Fruit fly (Drosophila melanogaster) whole organism, embryonic: Measurements from ENCODE around the gene CG10628.

Experiments
- Atf3 ChIP-seq: fragments of 200-800 bp; sonication (Bioruptor generic); optimal IDR thresholded peaks from 3 replicates; lab custom pipeline; 2016; ENCODE audit warnings: missing biosample characterization, missing genetic modification characterization
- CG10147 ChIP-seq: fragments of 200-800 bp; sonication (Bioruptor generic); optimal IDR thresholded peaks from 2 replicates; lab custom pipeline; 2019; ENCODE audit warnings: missing biosample characterization, mild to moderate bottlenecking, missing genetic modification characterization, moderate library complexity
- CG10209 ChIP-seq: fragments of 200-800 bp; sonication (Bioruptor generic); optimal IDR thresholded peaks from 3 replicates; lab custom pipeline; 2017; ENCODE audit warnings: missing biosample characterization, mild to moderate bottlenecking, missing genetic modification characterization, missing genetic modification reagents
- CG10366 ChIP-seq: fragments of 200-800 bp; sonication (Bioruptor generic); IDR thresholded peaks from 2 replicates; pipeline ENCODE4 v1.3.6; 2022; ENCODE audit warnings: missing biosample characterization, missing genetic modification characterization
- CG10654 ChIP-seq: fragments of 200-800 bp; sonication (Bioruptor generic); optimal IDR thresholded peaks from 2 replicates; lab custom pipeline; 2016; ENCODE audit warnings: missing biosample characterization, missing genetic modification characterization
- CG10979 ChIP-seq: fragments of 200-800 bp; sonication (Bioruptor generic); optimal IDR thresholded peaks from 2 replicates; lab custom pipeline; 2018; ENCODE audit warnings: missing biosample characterization, mild to moderate bottlenecking, missing genetic modification characterization, moderate library complexity
- CG12299 ChIP-seq: fragments of 200-800 bp; sonication (Bioruptor generic); optimal IDR thresholded peaks from 2 replicates; lab custom pipeline; 2018; ENCODE audit warnings: missing biosample characterization, mild to moderate bottlenecking, missing genetic modification characterization
- CG12391 ChIP-seq: fragments of 200-800 bp; sonication (Bioruptor generic); optimal IDR thresholded peaks from 3 replicates; lab custom pipeline; 2018; ENCODE audit warnings: missing biosample characterization, mild to moderate bottlenecking, missing genetic modification characterization, moderate library complexity
- CG14710 ChIP-seq: fragments of 200-800 bp; sonication (Bioruptor generic); optimal IDR thresholded peaks from 3 replicates; lab custom pipeline; 2019; ENCODE audit warnings: missing biosample characterization, mild to moderate bottlenecking, missing genetic modification characterization, moderate library complexity
- CG14860 ChIP-seq: fragments of 200-800 bp; sonication (Bioruptor generic); IDR thresholded peaks from 3 replicates; pipeline ENCODE4 v1.3.6; 2022; ENCODE audit warnings: missing biosample characterization, missing genetic modification characterization; ENCODE audit not compliant: partially characterized antibody
- CG15269 ChIP-seq: fragments of 200-800 bp; sonication (Bioruptor generic); optimal IDR thresholded peaks from 2 replicates; lab custom pipeline; 2018; ENCODE audit warnings: missing biosample characterization, mild to moderate bottlenecking, missing genetic modification characterization, moderate library complexity
- CG15479 ChIP-seq: fragments of 200-800 bp; sonication (Bioruptor generic); optimal IDR thresholded peaks from 3 replicates; lab custom pipeline; 2019; ENCODE audit warnings: missing biosample characterization, mild to moderate bottlenecking, missing genetic modification characterization, moderate library complexity
- CG17829 ChIP-seq: fragments of 200-800 bp; optimal IDR thresholded peaks from 2 replicates; lab custom pipeline; 2019; ENCODE audit warnings: missing biosample characterization, mild to moderate bottlenecking, missing genetic modification characterization, moderate library complexity
- CG2875 ChIP-seq: fragments of 200-800 bp; sonication (Bioruptor generic); optimal IDR thresholded peaks from 2 replicates; lab custom pipeline; 2017; ENCODE audit warnings: missing biosample characterization, mild to moderate bottlenecking, missing genetic modification characterization, missing genetic modification reagents
- CG30431 ChIP-seq: fragments of 200-800 bp; sonication (Bioruptor generic); optimal IDR thresholded peaks from 2 replicates; lab custom pipeline; 2017; ENCODE audit warnings: missing biosample characterization, missing genetic modification characterization
- CG31441 ChIP-seq: fragments of 200-800 bp; sonication (Bioruptor generic); IDR thresholded peaks from 2 replicates; pipeline ENCODE4 v1.3.6; 2022; ENCODE audit warnings: missing biosample characterization, missing genetic modification characterization
- CG32767 ChIP-seq: fragments of 200-800 bp; sonication (Bioruptor generic); IDR thresholded peaks from 2 replicates; pipeline ENCODE4 v1.3.6; 2022; ENCODE audit warnings: missing biosample characterization, missing genetic modification characterization
- CG4282 ChIP-seq: fragments of 200-800 bp; sonication (Bioruptor generic); optimal IDR thresholded peaks from 2 replicates; lab custom pipeline; 2016; ENCODE audit warnings: missing biosample characterization, missing genetic modification characterization
- CG6175 ChIP-seq: fragments of 200-800 bp; sonication (Bioruptor generic); IDR thresholded peaks from 3 replicates; pipeline ENCODE4 v1.3.6; 2022; ENCODE audit warnings: missing biosample characterization, missing genetic modification characterization
- CG7271 ChIP-seq: fragments of 200-800 bp; sonication (Bioruptor generic); optimal IDR thresholded peaks from 2 replicates; lab custom pipeline; 2018; ENCODE audit warnings: missing biosample characterization, mild to moderate bottlenecking, missing genetic modification characterization, moderate library complexity
- CG7987 ChIP-seq: fragments of 200-800 bp; sonication (Bioruptor generic); optimal IDR thresholded peaks from 2 replicates; lab custom pipeline; 2018; ENCODE audit warnings: missing biosample characterization, mild to moderate bottlenecking, missing genetic modification characterization, moderate library complexity
- CHES-1-like ChIP-seq: fragments of 200-800 bp; sonication (Bioruptor generic); optimal IDR thresholded peaks from 2 replicates; lab custom pipeline; 2016; ENCODE audit warnings: missing biosample characterization, missing genetic modification characterization
- Camta ChIP-seq: fragments of 200-800 bp; sonication (Bioruptor generic); optimal IDR thresholded peaks from 2 replicates; lab custom pipeline; 2016; ENCODE audit warnings: missing biosample characterization, missing genetic modification characterization
- Dref ChIP-seq: fragments of 200-800 bp; sonication (Bioruptor generic); IDR thresholded peaks from 2 replicates; pipeline ENCODE4 v1.3.6; 2022; ENCODE audit warnings: missing biosample characterization, missing genetic modification characterization
- E2f1 ChIP-seq: fragments of 200-800 bp; sonication (Bioruptor generic); IDR thresholded peaks from 2 replicates; pipeline ENCODE4 v1.3.6; 2022; ENCODE audit warnings: missing biosample characterization, missing genetic modification characterization
- Ets65A ChIP-seq: fragments of 200-800 bp; sonication (Bioruptor generic); peaks from one replicate; lab custom pipeline; 2016; ENCODE audit warnings: missing biosample characterization, missing genetic modification characterization
- Ets97D ChIP-seq: fragments of 200-800 bp; sonication (Bioruptor generic); optimal IDR thresholded peaks from 3 replicates; lab custom pipeline; 2016; ENCODE audit warnings: missing biosample characterization, missing genetic modification characterization
- HLHmδ ChIP-seq: fragments of 200-800 bp; sonication (Bioruptor generic); optimal IDR thresholded peaks from 2 replicates; lab custom pipeline; 2018; ENCODE audit warnings: missing biosample characterization, mild to moderate bottlenecking, missing genetic modification characterization, moderate library complexity
- Hey ChIP-seq: fragments of 200-800 bp; sonication (Bioruptor generic); optimal IDR thresholded peaks from 3 replicates; lab custom pipeline; 2018; ENCODE audit warnings: missing biosample characterization, mild to moderate bottlenecking, missing genetic modification characterization
- Hr39 ChIP-seq: fragments of >200 bp; optimal IDR thresholded peaks from 2 replicates; lab custom pipeline; 2017
- Pdp1 ChIP-seq, 2 experiments: fragments of 200-800 bp; sonication (Bioruptor generic); optimal IDR thresholded peaks; 3 replicates each; lab custom pipeline; 2016; ENCODE audit warnings: missing biosample characterization in 2 of 2, missing genetic modification characterization in 2 of 2, mild to moderate bottlenecking in 1 of 2, moderate library complexity in 1 of 2
- Sox102F ChIP-seq: fragments of 200-800 bp; sonication (Bioruptor generic); optimal IDR thresholded peaks from 2 replicates; lab custom pipeline; 2018; ENCODE audit warnings: missing biosample characterization, mild to moderate bottlenecking, missing genetic modification characterization, moderate library complexity
- ab ChIP-seq: fragments of 200-800 bp; sonication (Bioruptor generic); optimal IDR thresholded peaks from 2 replicates; lab custom pipeline; 2016; ENCODE audit warnings: missing biosample characterization, missing genetic modification characterization
- dan ChIP-seq: fragments of 200-800 bp; sonication (Bioruptor generic); IDR thresholded peaks from 2 replicates; pipeline ENCODE4 v1.3.6; 2022; ENCODE audit warnings: missing biosample characterization, missing genetic modification characterization
- dimm ChIP-seq: fragments of 200-800 bp; sonication (Bioruptor generic); IDR thresholded peaks from 2 replicates; pipeline ENCODE4 v1.3.6; 2022; ENCODE audit warnings: missing biosample characterization, missing genetic modification characterization
- eve ChIP-seq, 2 experiments: fragments of >200 bp; optimal IDR thresholded peaks; 2 replicates each; lab custom pipeline; 2017; ENCODE audit warnings: missing biosample characterization in 2 of 2, missing genetic modification characterization in 2 of 2
- h ChIP-seq: fragments of >200 bp; optimal IDR thresholded peaks from 2 replicates; lab custom pipeline; 2017
- her ChIP-seq: fragments of 200-800 bp; sonication (Bioruptor generic); optimal IDR thresholded peaks from 2 replicates; lab custom pipeline; 2016; ENCODE audit warnings: missing biosample characterization, missing genetic modification characterization
- jing ChIP-seq: fragments of 200-800 bp; sonication (Bioruptor generic); optimal IDR thresholded peaks from 2 replicates; lab custom pipeline; 2018; ENCODE audit warnings: missing biosample characterization, mild to moderate bottlenecking, missing genetic modification characterization
- kah ChIP-seq: fragments of 200-800 bp; sonication (Bioruptor generic); optimal IDR thresholded peaks from 2 replicates; lab custom pipeline; 2018; ENCODE audit warnings: missing biosample characterization, mild to moderate bottlenecking, missing genetic modification characterization
- lov ChIP-seq, 2 experiments: fragments of 200-800 bp in 1 of 2; fragments of >200 bp in 1 of 2; sonication (Bioruptor generic) in 1 of 2; IDR thresholded peaks in 1 of 2; optimal IDR thresholded peaks in 1 of 2; 2 replicates in 1 of 2; 3 replicates in 1 of 2; pipeline versions ENCODE4 v1.3.6 to Lab custom; 2017 to 2022; ENCODE audit warnings: missing biosample characterization in 1 of 2, missing genetic modification characterization in 1 of 2
- pb ChIP-seq: fragments of 200-800 bp; sonication (Bioruptor generic); optimal IDR thresholded peaks from 3 replicates; lab custom pipeline; 2016; ENCODE audit warnings: missing biosample characterization, missing genetic modification characterization
- peb ChIP-seq: fragments of 200-800 bp; sonication (Bioruptor generic); IDR thresholded peaks from 2 replicates; pipeline ENCODE4 v1.3.6; 2022; ENCODE audit warnings: missing biosample characterization, missing genetic modification characterization
- pfk ChIP-seq: fragments of 200-800 bp; sonication (Bioruptor generic); optimal IDR thresholded peaks from 2 replicates; lab custom pipeline; 2018; ENCODE audit warnings: missing biosample characterization, mild to moderate bottlenecking, missing genetic modification characterization, moderate library complexity
- pros ChIP-seq: fragments of 200-800 bp; sonication (Bioruptor generic); optimal IDR thresholded peaks from 3 replicates; lab custom pipeline; 2019; ENCODE audit warnings: missing biosample characterization, mild to moderate bottlenecking, missing genetic modification characterization, moderate library complexity
- sqz ChIP-seq: fragments of 200-800 bp; sonication (Bioruptor generic); optimal IDR thresholded peaks from 3 replicates; lab custom pipeline; 2018; ENCODE audit warnings: missing biosample characterization, mild to moderate bottlenecking, missing genetic modification characterization
- ssp ChIP-seq: fragments of 200-800 bp; sonication (Bioruptor generic); IDR thresholded peaks from 2 replicates; pipeline ENCODE4 v1.3.6; 2022; ENCODE audit warnings: missing biosample characterization, missing genetic modification characterization
- trem ChIP-seq: fragments of 200-800 bp; optimal IDR thresholded peaks from 3 replicates; lab custom pipeline; 2019; ENCODE audit warnings: missing biosample characterization, mild to moderate bottlenecking, missing genetic modification characterization, moderate library complexity
- unpg ChIP-seq: fragments of 200-800 bp; sonication (Bioruptor generic); optimal IDR thresholded peaks from 3 replicates; lab custom pipeline; 2018; ENCODE audit warnings: missing biosample characterization, mild to moderate bottlenecking, missing genetic modification characterization, moderate library complexity
- vfl ChIP-seq: fragments of 200-800 bp; sonication (Bioruptor generic); optimal IDR thresholded peaks from 2 replicates; lab custom pipeline; 2016; ENCODE audit warnings: missing biosample characterization, missing genetic modification characterization
- z ChIP-seq: fragments of 200-800 bp; sonication (Bioruptor generic); IDR thresholded peaks from 3 replicates; pipeline ENCODE4 v1.3.6; 2022; ENCODE audit warnings: missing biosample characterization, missing genetic modification characterization
- zf30C ChIP-seq: fragments of 200-800 bp; sonication (Bioruptor generic); optimal IDR thresholded peaks from 3 replicates; lab custom pipeline; 2018; ENCODE audit warnings: missing biosample characterization, mild to moderate bottlenecking, missing genetic modification characterization

The CG10628 gene

DNA sequence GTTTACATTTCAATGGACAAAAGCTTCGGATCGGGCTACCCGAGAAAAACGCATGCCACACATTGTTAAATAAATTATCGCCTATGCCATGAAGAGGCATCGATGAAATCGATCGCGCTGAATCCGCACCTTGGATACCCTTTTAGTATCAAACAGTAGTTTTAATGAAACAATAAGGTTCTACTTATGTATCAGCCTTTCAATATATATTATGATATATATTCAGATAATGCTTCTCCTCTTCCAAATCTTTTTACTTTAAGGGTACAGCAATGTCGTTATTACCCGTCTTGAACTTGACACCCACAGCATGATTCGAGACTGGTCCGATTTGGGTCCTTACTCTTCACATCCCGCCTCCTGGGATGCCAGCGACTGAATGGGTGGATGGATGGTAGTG, 41.5 kb upstream of the CG10628 start (continued):
- TF ChIP-seq CG14710 (tag; lab: Kevin White, UChicago), result no peak
- TF ChIP-seq Sox102F, result peak; percentile 45
- no peak for TF ChIP-seq trem
- TF ChIP-seq Pdp1 (GFP tag; optimal IDR thresholded peaks at IDR 0.05; lab: Kevin White, UChicago), result no peak
- no peak for TF ChIP-seq HLHmδ
- TF ChIP-seq CG12299, result no peak
- no peak for TF ChIP-seq CG6175 (GFP tag; lab: Robert Waterston, UW)
- TF ChIP-seq CG7271 (tag; lab: Kevin White, UChicago), result no peak
- TF ChIP-seq Hr39 (lab: Kevin White, UChicago), result no peak
- no peak for TF ChIP-seq h (lab: Kevin White, UChicago)
- TF ChIP-seq CG2875 (GFP tag; lab: Kevin White, UChicago), result no peak
- TF ChIP-seq dan (GFP tag; lab: Robert Waterston, UW), result no peak
- no peak for TF ChIP-seq CG14860 (GFP tag; lab: Robert Waterston, UW)
- TF ChIP-seq CG12391 (tag; lab: Kevin White, UChicago), result peak; percentile 29
- no peak for TF ChIP-seq pb (GFP tag; lab: Kevin White, UChicago)
- no peak for TF ChIP-seq CG15479
- no peak for TF ChIP-seq CG10654 (GFP tag; lab: Kevin White, UChicago)
- no peak for TF ChIP-seq CHES-1-like (GFP tag; lab: Kevin White, UChicago)
- TF ChIP-seq CG30431 (GFP tag; lab: Kevin White, UChicago), result no peak
- TF ChIP-seq CG32767 (GFP tag; lab: Robert Waterston, UW), result no peak
- peak; percentile 29 for TF ChIP-seq CG15269 (tag; lab: Kevin White, UChicago)
- no peak for TF ChIP-seq E2f1 (GFP tag; lab: Robert Waterston, UW)
- no peak for TF ChIP-seq lov (optimal IDR thresholded peaks at IDR 0.05; lab: Kevin White, UChicago)
- TF ChIP-seq lov (GFP tag; IDR thresholded peaks at IDR 0.05; lab: Robert Waterston, UW), result no peak
- TF ChIP-seq ssp (GFP tag; lab: Robert Waterston, UW), result no peak
- TF ChIP-seq Ets65A (GFP tag; lab: Kevin White, UChicago), result no peak
- TF ChIP-seq peb (GFP tag; lab: Robert Waterston, UW), result no peak
- TF ChIP-seq unpg (GFP tag; lab: Kevin White, UChicago), result peak; percentile 42
- peak; percentile 29; the same call in 1 of the 2 replicates for TF ChIP-seq CG31441 (GFP tag; lab: Robert Waterston, UW)
- no peak for TF ChIP-seq dimm (GFP tag; lab: Robert Waterston, UW)
- no peak for TF ChIP-seq kah (GFP tag; lab: Kevin White, UChicago)
- no peak for TF ChIP-seq CG7987
- no peak for TF ChIP-seq pfk (GFP tag; lab: Kevin White, UChicago)
- TF ChIP-seq z (GFP tag; lab: Robert Waterston, UW), result no peak
- TF ChIP-seq sqz (GFP tag; lab: Kevin White, UChicago), result no peak
- no peak for TF ChIP-seq pros (GFP tag; lab: Kevin White, UChicago)
- TF ChIP-seq vfl (GFP tag; lab: Kevin White, UChicago), result no peak
- no peak for TF ChIP-seq Dref
- TF ChIP-seq CG10209 (GFP tag; lab: Kevin White, UChicago), result peak; percentile 29
- no peak for TF ChIP-seq eve (GFP tag; optimal IDR thresholded peaks at IDR 0.05; lab: Kevin White, UChicago)
- no peak for TF ChIP-seq Camta (GFP tag; lab: Kevin White, UChicago)
- TF ChIP-seq CG4282, result no peak
- TF ChIP-seq ab (GFP tag; lab: Kevin White, UChicago), result no peak
- no peak for TF ChIP-seq Atf3 (GFP tag; lab: Kevin White, UChicago)
- TF ChIP-seq CG10147 (GFP tag; lab: Kevin White, UChicago), result no peak
- TF ChIP-seq jing (GFP tag; lab: Kevin White, UChicago), result no peak
- TF ChIP-seq her (GFP tag; lab: Kevin White, UChicago), result no peak
- peak; percentile 43 for TF ChIP-seq CG10979 (tag; lab: Kevin White, UChicago)
- TF ChIP-seq zf30C (GFP tag; lab: Kevin White, UChicago), result no peak
- TF ChIP-seq CG10366, result no peak
- TF ChIP-seq CG17829 (tag; lab: Kevin White, UChicago), result no peak
- no peak for TF ChIP-seq Ets97D (GFP tag; lab: Kevin White, UChicago)
- TF ChIP-seq Hey, result no peak
